Worm (Caenorhabditis elegans): Measurements from ENCODE around the gene W07G1.7.
A peak's percentile ranks its signal among the peaks of the same experiment; 100 is the strongest.

W07G1.7 gene

ce11 chrII:13956529-13956928 is 9.6 kb downstream of the W07G1.7 start (continued):
- peak in 1 of 2 experiments; percentile 21 for TF ChIP-seq daf-16 (GFP tag; optimal IDR thresholded peaks at IDR 0.05)
- TF ChIP-seq daf-16 (tag; optimal IDR thresholded peaks at IDR 0.05), result peak; percentile 89
- TF ChIP-seq daf-8 (GFP tag; IDR thresholded peaks at IDR 0.05), result no peak
- peak; percentile 50 for TF ChIP-seq hlh-30 (tag; optimal IDR thresholded peaks at IDR 0.05; ENCODE audit: insufficient read depth)
- peak; percentile 99 for TF ChIP-seq nhr-28 (tag; optimal IDR thresholded peaks at IDR 0.05)
- TF ChIP-seq php-3 (GFP tag; IDR thresholded peaks at IDR 0.05), result peak; percentile 86
- TF ChIP-seq F10B5.3 (tag; optimal IDR thresholded peaks at IDR 0.05), result no peak
- no peak for TF ChIP-seq jun-1 (tag; optimal IDR thresholded peaks at IDR 0.05)
- TF ChIP-seq attf-4 (tag; optimal IDR thresholded peaks at IDR 0.05), result no peak

ce11 chrII:13954979-13955378 is 11.2 kb downstream of the W07G1.7 start:
- TF ChIP-seq nhr-28 (tag; optimal IDR thresholded peaks at IDR 0.05), result peak; percentile 37
- peak; percentile 3 for TF ChIP-seq mep-1 (tag; optimal IDR thresholded peaks at IDR 0.05)
- peak; percentile 22; the same call in 1 of the 2 replicates for TF ChIP-seq dmd-6 (GFP tag; IDR thresholded peaks at IDR 0.05)
- no peak for TF ChIP-seq ZK337.2 (GFP tag; IDR thresholded peaks at IDR 0.05)
- TF ChIP-seq lsy-2 (tag; optimal IDR thresholded peaks at IDR 0.05), result peak in 1 of 2 experiments; percentile 73
- TF ChIP-seq daf-16 (GFP tag; optimal IDR thresholded peaks at IDR 0.05), result no peak
- peak; percentile 9 for TF ChIP-seq daf-16 (tag; optimal IDR thresholded peaks at IDR 0.05)
- TF ChIP-seq hlh-11 (tag; optimal IDR thresholded peaks at IDR 0.05), result peak; percentile 29
- peak; percentile 4 for TF ChIP-seq dve-1 (tag; optimal IDR thresholded peaks at IDR 0.05; ENCODE audit: insufficient read depth)
- no peak for TF ChIP-seq ceh-20 (GFP tag; IDR thresholded peaks at IDR 0.05)
- TF ChIP-seq ces-1 (GFP tag; optimal IDR thresholded peaks at IDR 0.05), result no peak
- TF ChIP-seq nhr-41 (GFP tag; IDR thresholded peaks at IDR 0.05), result no peak
- TF ChIP-seq unc-130 (GFP tag; optimal IDR thresholded peaks at IDR 0.05), result no peak
- TF ChIP-seq nhr-48 (tag; optimal IDR thresholded peaks at IDR 0.05), result no peak
- TF ChIP-seq nhr-77 (tag; optimal IDR thresholded peaks at IDR 0.05), result peak; percentile 46
- TF ChIP-seq hlh-30 (tag; optimal IDR thresholded peaks at IDR 0.05; ENCODE audit: insufficient read depth), result peak; percentile 29

- TF ChIP-seq lin-15B (tag; optimal IDR thresholded peaks at IDR 0.05) (no peak), daf-8 (GFP tag; IDR thresholded peaks at IDR 0.05) (no peak), T26A8.4 (GFP tag; IDR thresholded peaks at IDR 0.05) (0 out of 2 replicates have a peak, but pooled peaks have one; percentile 25), nhr-77 (tag; optimal IDR thresholded peaks at IDR 0.05) (peak; percentile 96), attf-4 (tag; optimal IDR thresholded peaks at IDR 0.05) (no peak), lsy-2 (tag; optimal IDR thresholded peaks at IDR 0.05) (peak in 1 of 2 experiments; percentile 72), pha-4 (GFP tag; IDR thresholded peaks at IDR 0.05) (no peak; the same call in 1 of the 2 replicates), pha-4 (tag; optimal IDR thresholded peaks at IDR 0.05) (no peak), hlh-30 (tag; optimal IDR thresholded peaks at IDR 0.05; ENCODE audit: insufficient read depth) (peak; percentile 82), nhr-25 (tag; optimal IDR thresholded peaks at IDR 0.05; ENCODE audit: borderline replicate concordance, insufficient read depth) (no peak), ces-1 (GFP tag; optimal IDR thresholded peaks at IDR 0.05) (no peak), nhr-48 (tag; optimal IDR thresholded peaks at IDR 0.05) (peak; percentile 72), dmd-9 (GFP tag; IDR thresholded peaks at IDR 0.05) (no peak), madf-9 (GFP tag; conservative IDR thresholded peaks at IDR 0.05) (no peak), snpc-1.2 (GFP tag; IDR thresholded peaks at IDR 0.05) (no peak), arid-1 (GFP tag; conservative IDR thresholded peaks at IDR 0.05) (no peak), ZK337.2 (GFP tag; IDR thresholded peaks at IDR 0.05) (no peak), ceh-20 (GFP tag; IDR thresholded peaks at IDR 0.05) (no peak), saeg-2 (GFP tag; IDR thresholded peaks at IDR 0.05) (no peak), lin-29 (GFP tag; IDR thresholded peaks at IDR 0.05) (no peak), aly-2 (tag; optimal IDR thresholded peaks at IDR 0.05) (no peak), lin-38 (GFP tag; IDR thresholded peaks at IDR 0.05) (no peak), nhr-111 (GFP tag; optimal IDR thresholded peaks at IDR 0.05) (no peak), daf-19 (GFP tag; conservative IDR thresholded peaks at IDR 0.05) (no peak), dmd-6 (GFP tag; IDR thresholded peaks at IDR 0.05) (peak; percentile 83), daf-16 (GFP tag; optimal IDR thresholded peaks at IDR 0.05) (no peak), daf-16 (tag; optimal IDR thresholded peaks at IDR 0.05) (peak; percentile 95), ctbp-1 (GFP tag; IDR thresholded peaks at IDR 0.05) (no peak), vab-7 (GFP tag; IDR thresholded peaks at IDR 0.05) (no peak), fkh-10 (GFP tag; optimal IDR thresholded peaks at IDR 0.05) (no peak), cey-2 (tag; optimal IDR thresholded peaks at IDR 0.05; ENCODE audit: borderline replicate concordance, insufficient read depth) (peak; percentile 46), zip-11 (GFP tag; IDR thresholded peaks at IDR 0.05) (no peak), nhr-28 (tag; optimal IDR thresholded peaks at IDR 0.05) (peak; percentile 94), Y105C5A.15 (GFP tag; IDR thresholded peaks at IDR 0.05) (no peak), dpl-1 (GFP tag; optimal IDR thresholded peaks at IDR 0.05) (peak; percentile 1), F44E2.7 (GFP tag; IDR thresholded peaks at IDR 0.05) (no peak)
These were observed 12.1 kb downstream of the W07G1.7 start for ce11 chrII:13954077-13954476.

Measured in whole organism, L4 larva.